Worm (Caenorhabditis elegans) whole organism, L4 larva: ENCODE results near the gene sdc-3.
"Not testable (repeated sequence)": the region's sequence is repeated elsewhere in the genome, so short reads cannot be mapped to it uniquely, and the experiment has no call there.

Experiments used
- R02D3.7 ChIP-seq: fragments of 150-350 bp; sonication (generic microtip); optimal IDR thresholded peaks from 3 replicates; lab custom pipeline; 2014; ENCODE audit warnings: missing biosample characterization, missing genetic modification characterization
- T20F7.1 ChIP-seq: fragments of 200-800 bp; sonication (Bioruptor generic); optimal IDR thresholded peaks from 2 replicates; lab custom pipeline; 2018; ENCODE audit warnings: mild to moderate bottlenecking, missing genetic modification characterization, missing compliant biosample characterization
- ZK546.5 ChIP-seq, 2 experiments: sonication (generic microtip); optimal IDR thresholded peaks; 2 replicates each; lab custom pipeline; 2017; ENCODE audit warnings: missing biosample characterization in 2 of 2, missing genetic modification characterization in 2 of 2
- fos-1 ChIP-seq: fragments of 150-350 bp; optimal IDR thresholded peaks from 2 replicates; lab custom pipeline; 2014; ENCODE audit warnings: missing biosample characterization, missing genetic modification characterization
- lin-15B ChIP-seq: fragments of 150-350 bp; sonication (generic microtip); optimal IDR thresholded peaks from 3 replicates; lab custom pipeline; 2014; ENCODE audit warnings: missing biosample characterization, missing genetic modification characterization
- lin-39 ChIP-seq: fragments of 150-350 bp; optimal IDR thresholded peaks from 2 replicates; lab custom pipeline; 2014; ENCODE audit warnings: missing biosample characterization, missing genetic modification reagents, missing genetic modification characterization
- mxl-3 ChIP-seq: fragments of 200-800 bp; sonication (Bioruptor generic); optimal IDR thresholded peaks from 2 replicates; lab custom pipeline; 2018; ENCODE audit warnings: mild to moderate bottlenecking, missing genetic modification characterization, missing compliant biosample characterization
- nhr-28 ChIP-seq: fragments of 150-350 bp; optimal IDR thresholded peaks from 2 replicates; lab custom pipeline; 2014; ENCODE audit warnings: missing biosample characterization, missing genetic modification characterization
- nhr-41 ChIP-seq: fragments of 200-800 bp; sonication (Bioruptor generic); IDR thresholded peaks from 2 replicates; pipeline ENCODE4 v1.3.6; 2022; ENCODE audit warnings: missing genetic modification reagents, missing genetic modification characterization, missing compliant biosample characterization
- rbr-2 ChIP-seq: sonication (generic microtip); optimal IDR thresholded peaks from 2 replicates; lab custom pipeline; 2016; ENCODE audit warnings: missing genotype, missing genetic modification characterization, missing compliant biosample characterization
- spr-3 ChIP-seq: fragments of 200-800 bp; sonication (Bioruptor generic); optimal IDR thresholded peaks from 2 replicates; lab custom pipeline; 2018; ENCODE audit warnings: mild to moderate bottlenecking, missing genetic modification characterization, missing compliant biosample characterization
- unc-39 ChIP-seq: sonication (generic microtip); optimal IDR thresholded peaks from 2 replicates; lab custom pipeline; 2017; ENCODE audit warnings: missing biosample characterization, missing genetic modification characterization

DNA sequence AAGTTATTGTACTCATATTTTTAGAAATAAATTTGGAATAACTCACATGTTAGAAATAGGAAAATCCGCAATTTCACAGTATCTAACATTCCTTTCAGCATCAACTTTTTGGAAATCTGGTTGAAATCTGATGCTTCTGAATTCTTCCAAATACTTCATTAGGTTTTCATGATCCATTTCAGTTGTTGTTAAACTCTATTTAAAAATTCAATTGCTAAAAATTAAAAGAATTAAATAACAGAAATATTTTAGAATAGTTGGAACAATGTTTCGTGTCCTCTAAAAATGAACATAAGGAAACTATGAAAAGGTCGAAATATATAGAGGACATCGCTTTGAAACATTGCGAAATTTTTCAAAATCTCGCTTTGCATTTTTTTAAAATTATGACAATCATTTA lies 16.6 kb downstream of the sdc-3 start, which contains the start of gene cng-1:
- TF ChIP-seq unc-39 (tag; lab: Kevin White, UChicago); spr-3 (GFP tag; lab: Kevin White, UChicago); rbr-2; nhr-28; mxl-3 (GFP tag; lab: Kevin White, UChicago); R02D3.7 (tag; lab: Kevin White, UChicago); T20F7.1; lin-15B (tag; lab: Kevin White, UChicago); fos-1 (tag; lab: Kevin White, UChicago); lin-39 (tag; lab: Kevin White, UChicago); ZK546.5 (tag; optimal IDR thresholded peaks at IDR 0.05; lab: Kevin White, UChicago); nhr-41 (GFP tag; lab: Robert Waterston, UW): not testable (repeated sequence)
